Worm (Caenorhabditis elegans) whole organism, late embryonic: ENCODE results near the gene F55A11.6.
A peak's percentile ranks its signal among the peaks of the same experiment; 100 is the strongest.

Experiments used
- C08G9.2 ChIP-seq: sonication (generic microtip); optimal IDR thresholded peaks from 2 replicates; lab custom pipeline; 2016; ENCODE audit warnings: mild to moderate bottlenecking, missing genetic modification characterization, moderate library complexity, missing compliant biosample characterization
- C38D4.7 ChIP-seq: fragments of 200-800 bp; sonication (Bioruptor generic); optimal IDR thresholded peaks from 2 replicates; lab custom pipeline; 2018; ENCODE audit warnings: mild to moderate bottlenecking, missing genetic modification characterization, moderate library complexity, missing compliant biosample characterization
- F13H6.1 ChIP-seq: sonication (generic microtip); optimal IDR thresholded peaks from 2 replicates; lab custom pipeline; 2016; ENCODE audit warnings: missing genetic modification characterization, missing compliant biosample characterization
- ama-1 ChIP-seq: fragments of 150-350 bp; optimal IDR thresholded peaks from 2 replicates; lab custom pipeline; 2014
- ceh-18 ChIP-seq: sonication (generic microtip); optimal IDR thresholded peaks from 2 replicates; lab custom pipeline; 2016; ENCODE audit warnings: missing genetic modification characterization, missing compliant biosample characterization
- ceh-19 ChIP-seq: fragments of 200-800 bp; sonication (Bioruptor generic); optimal IDR thresholded peaks from 2 replicates; lab custom pipeline; 2018; ENCODE audit warnings: mild to moderate bottlenecking, missing genetic modification characterization, missing compliant biosample characterization
- ceh-2 ChIP-seq: sonication (generic microtip); optimal IDR thresholded peaks from 2 replicates; lab custom pipeline; 2016; ENCODE audit warnings: missing genotype, missing genetic modification characterization, missing compliant biosample characterization
- ceh-34 ChIP-seq: sonication (generic microtip); optimal IDR thresholded peaks from 2 replicates; lab custom pipeline; 2016; ENCODE audit warnings: mild to moderate bottlenecking, missing genetic modification characterization, missing compliant biosample characterization
- ceh-6 ChIP-seq: fragments of 200-800 bp; sonication (Bioruptor generic); optimal IDR thresholded peaks from 2 replicates; lab custom pipeline; 2018; ENCODE audit warnings: mild to moderate bottlenecking, missing genetic modification characterization, missing compliant biosample characterization
- ceh-9 ChIP-seq: sonication (generic microtip); optimal IDR thresholded peaks from 2 replicates; lab custom pipeline; 2016; ENCODE audit warnings: mild to moderate bottlenecking, missing genetic modification characterization, inconsistent platforms, missing compliant biosample characterization
- che-1 ChIP-seq: sonication (generic microtip); optimal IDR thresholded peaks from 2 replicates; lab custom pipeline; 2016; ENCODE audit warnings: mild to moderate bottlenecking, missing genetic modification characterization, missing compliant biosample characterization
- dmd-4 ChIP-seq: sonication (generic microtip); optimal IDR thresholded peaks from 2 replicates; lab custom pipeline; 2016; ENCODE audit warnings: borderline replicate concordance, missing genetic modification characterization, missing compliant biosample characterization
- elt-2 ChIP-seq: sonication (generic microtip); optimal IDR thresholded peaks from 2 replicates; lab custom pipeline; 2016; ENCODE audit warnings: missing genetic modification reagents, missing genetic modification characterization, missing compliant biosample characterization
- ets-4 ChIP-seq: sonication (generic microtip); optimal IDR thresholded peaks from 2 replicates; lab custom pipeline; 2016; ENCODE audit warnings: missing genetic modification characterization, missing compliant biosample characterization
- eyg-1 ChIP-seq: sonication (generic microtip); optimal IDR thresholded peaks from 2 replicates; lab custom pipeline; 2016; ENCODE audit warnings: missing genotype, missing genetic modification characterization, missing compliant biosample characterization
- fkh-6 ChIP-seq: sonication (generic microtip); optimal IDR thresholded peaks from 2 replicates; lab custom pipeline; 2016; ENCODE audit warnings: missing genetic modification characterization, missing compliant biosample characterization
- hlh-13 ChIP-seq: fragments of 200-800 bp; sonication (Bioruptor generic); optimal IDR thresholded peaks from 2 replicates; lab custom pipeline; 2018; ENCODE audit warnings: mild to moderate bottlenecking, missing genetic modification characterization, missing compliant biosample characterization
- hlh-15 ChIP-seq: sonication (generic microtip); optimal IDR thresholded peaks from 2 replicates; lab custom pipeline; 2016; ENCODE audit warnings: missing genetic modification characterization, missing compliant biosample characterization
- hlh-6 ChIP-seq: sonication (generic microtip); optimal IDR thresholded peaks from 2 replicates; lab custom pipeline; 2016; ENCODE audit warnings: missing genotype, missing genetic modification characterization, missing compliant biosample characterization
- hlh-8 ChIP-seq: sonication (generic microtip); optimal IDR thresholded peaks from 2 replicates; lab custom pipeline; 2016; ENCODE audit warnings: missing genotype, missing genetic modification characterization, missing compliant biosample characterization
- lim-6 ChIP-seq: sonication (generic microtip); optimal IDR thresholded peaks from 2 replicates; lab custom pipeline; 2016; ENCODE audit warnings: missing genetic modification characterization, missing compliant biosample characterization
- madf-2 ChIP-seq: sonication (generic microtip); optimal IDR thresholded peaks from 2 replicates; lab custom pipeline; 2017; ENCODE audit warnings: missing genetic modification characterization, missing compliant biosample characterization
- mec-3 ChIP-seq: sonication (generic microtip); optimal IDR thresholded peaks from 2 replicates; lab custom pipeline; 2016; ENCODE audit warnings: borderline replicate concordance, missing genetic modification characterization, missing compliant biosample characterization
- nfya-1 ChIP-seq: sonication (generic microtip); optimal IDR thresholded peaks from 2 replicates; lab custom pipeline; 2017; ENCODE audit warnings: missing genetic modification characterization, mild to moderate bottlenecking, missing compliant biosample characterization, antibody characterized with exemption, moderate library complexity
- npax-4 ChIP-seq: sonication (generic microtip); optimal IDR thresholded peaks from 2 replicates; lab custom pipeline; 2016; ENCODE audit warnings: missing genetic modification characterization, missing compliant biosample characterization
- pag-3 ChIP-seq: sonication (generic microtip); optimal IDR thresholded peaks from 2 replicates; lab custom pipeline; 2016; ENCODE audit warnings: missing compliant biosample characterization, missing genetic modification characterization, borderline replicate concordance
- pat-9 ChIP-seq: fragments of 200-800 bp; sonication (Bioruptor generic); optimal IDR thresholded peaks from 2 replicates; lab custom pipeline; 2018; ENCODE audit warnings: mild to moderate bottlenecking, missing genetic modification characterization, moderate library complexity, missing compliant biosample characterization
- pha-2 ChIP-seq: sonication (generic microtip); optimal IDR thresholded peaks from 2 replicates; lab custom pipeline; 2017; ENCODE audit warnings: mild to moderate bottlenecking, missing genetic modification characterization, missing compliant biosample characterization
- pha-4 ChIP-seq: fragments of 150-350 bp; optimal IDR thresholded peaks from 2 replicates; lab custom pipeline; 2018; ENCODE audit warnings: missing biosample characterization, missing genetic modification reagents, missing genetic modification characterization
- pqm-1 ChIP-seq: sonication (generic microtip); optimal IDR thresholded peaks from 2 replicates; lab custom pipeline; 2016; ENCODE audit warnings: missing genetic modification characterization, missing compliant biosample characterization
- ref-2 ChIP-seq: sonication (generic microtip); optimal IDR thresholded peaks from 2 replicates; lab custom pipeline; 2016; ENCODE audit warnings: missing genetic modification characterization, missing compliant biosample characterization
- rnt-1 ChIP-seq: sonication (generic microtip); optimal IDR thresholded peaks from 2 replicates; lab custom pipeline; 2016; ENCODE audit warnings: missing genetic modification characterization, missing compliant biosample characterization
- sdc-2 ChIP-seq: sonication (generic microtip); optimal IDR thresholded peaks from 2 replicates; lab custom pipeline; 2016; ENCODE audit warnings: missing genotype, missing genetic modification characterization, missing compliant biosample characterization
- sox-2 ChIP-seq: fragments of 200-800 bp; sonication (Bioruptor generic); IDR thresholded peaks from 2 replicates; pipeline ENCODE4 v1.3.6; 2022; ENCODE audit warnings: missing genetic modification reagents, missing genetic modification characterization, missing compliant biosample characterization
- tbx-2 ChIP-seq: sonication (generic microtip); optimal IDR thresholded peaks from 2 replicates; lab custom pipeline; 2016; ENCODE audit warnings: missing genetic modification characterization, missing compliant biosample characterization
- tbx-7 ChIP-seq: sonication (generic microtip); optimal IDR thresholded peaks from 2 replicates; lab custom pipeline; 2016; ENCODE audit warnings: missing genotype, missing genetic modification characterization, missing compliant biosample characterization
- ttx-3 ChIP-seq: sonication (generic microtip); optimal IDR thresholded peaks from 2 replicates; lab custom pipeline; 2016; ENCODE audit warnings: missing genetic modification reagents, missing genetic modification characterization, missing compliant biosample characterization
- unc-42 ChIP-seq: sonication (generic microtip); optimal IDR thresholded peaks from 2 replicates; lab custom pipeline; 2016; ENCODE audit warnings: missing genotype, missing genetic modification characterization, missing compliant biosample characterization
- unc-86 ChIP-seq: sonication (generic microtip); optimal IDR thresholded peaks from 2 replicates; lab custom pipeline; 2016; ENCODE audit warnings: missing genetic modification characterization, missing compliant biosample characterization

F55A11.6 gene

ce11 chrV:11798320-11798719, 21.7 kb downstream of the F55A11.6 start:
- TF ChIP-seq lim-6: no peak
- no peak for TF ChIP-seq ama-1 (lab: Kevin White, UChicago)
- no peak for TF ChIP-seq ceh-2 (tag; lab: Kevin White, UChicago)
- no peak for TF ChIP-seq ets-4
- no peak for TF ChIP-seq C08G9.2 (tag; lab: Kevin White, UChicago)
- no peak for TF ChIP-seq pat-9 (tag; lab: Kevin White, UChicago)
- TF ChIP-seq elt-2 (tag; lab: Kevin White, UChicago): no peak
- no peak for TF ChIP-seq npax-4 (tag; lab: Kevin White, UChicago)
- TF ChIP-seq che-1: no peak
- no peak for TF ChIP-seq pha-4
- no peak for TF ChIP-seq tbx-7 (tag; lab: Kevin White, UChicago)
- no peak for TF ChIP-seq fkh-6 (tag; lab: Kevin White, UChicago)

- no peak for TF ChIP-seq pqm-1 (tag; lab: Kevin White, UChicago)
- no peak for TF ChIP-seq ceh-6 (GFP tag; lab: Kevin White, UChicago)
- TF ChIP-seq ttx-3 (tag; lab: Kevin White, UChicago): no peak
- no peak for TF ChIP-seq unc-42 (tag; lab: Kevin White, UChicago)
- peak; percentile 27 for TF ChIP-seq F13H6.1 (tag; lab: Kevin White, UChicago)
- TF ChIP-seq ceh-18 (tag; lab: Kevin White, UChicago): peak; percentile 20
- no peak for TF ChIP-seq sdc-2 (tag; lab: Kevin White, UChicago)
- no peak for TF ChIP-seq ceh-19 (GFP tag; lab: Kevin White, UChicago)
- TF ChIP-seq ref-2 (tag; lab: Kevin White, UChicago): peak; percentile 3
- TF ChIP-seq tbx-2 (tag; lab: Kevin White, UChicago): no peak
- no peak for TF ChIP-seq mec-3 (tag; lab: Kevin White, UChicago)
- TF ChIP-seq, all 69 proteins: peak for 3
Measured at ce11 chrV:11799252-11799822, 22.7 kb downstream of the F55A11.6 start.

ce11 chrV:11800486-11800885, 23.8 kb downstream of the F55A11.6 start:
- TF ChIP-seq madf-2 (tag; lab: Kevin White, UChicago) (no peak), ceh-34 (tag; lab: Kevin White, UChicago) (no peak), hlh-6 (no peak), che-1 (no peak), tbx-7 (tag; lab: Kevin White, UChicago) (no peak), ceh-6 (GFP tag; lab: Kevin White, UChicago) (no peak), hlh-8 (no peak), hlh-15 (tag; lab: Kevin White, UChicago) (no peak), hlh-13 (no peak), ceh-2 (tag; lab: Kevin White, UChicago) (no peak), mec-3 (tag; lab: Kevin White, UChicago) (no peak), eyg-1 (tag; lab: Kevin White, UChicago) (no peak), ref-2 (tag; lab: Kevin White, UChicago) (no peak), pag-3 (tag; lab: Kevin White, UChicago) (no peak), pqm-1 (tag; lab: Kevin White, UChicago) (no peak), lim-6 (no peak), tbx-2 (tag; lab: Kevin White, UChicago) (no peak)
- TF ChIP-seq, all 69 proteins: peak for 0

ce11 chrV:11801076-11801849, 24.6 kb downstream of the F55A11.6 start:
- TF ChIP-seq elt-2 (tag; lab: Kevin White, UChicago): peak; percentile 40
- no peak for TF ChIP-seq sox-2

DNA sequence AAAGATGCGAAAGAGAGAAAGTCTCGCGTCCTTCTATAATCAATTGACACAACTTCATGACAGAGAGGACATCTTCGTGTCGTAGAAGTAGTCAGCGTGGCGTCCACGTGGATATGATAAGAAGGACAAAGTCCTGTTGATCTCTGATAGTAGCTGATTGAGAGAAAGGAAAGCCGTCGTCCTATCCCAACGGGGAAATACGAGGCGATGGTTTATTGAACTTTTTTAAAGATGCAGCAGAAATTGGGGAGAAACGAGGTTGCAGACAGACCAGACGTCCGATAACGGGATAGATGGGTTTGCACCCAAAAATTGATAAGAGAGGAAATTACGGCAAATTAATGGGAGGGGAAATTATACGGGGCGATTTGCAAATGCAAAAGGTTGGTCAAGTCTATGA, 25.9 kb downstream of the F55A11.6 start:
- TF ChIP-seq C38D4.7 (GFP tag; lab: Kevin White, UChicago): no peak
- TF ChIP-seq rnt-1 (tag; lab: Kevin White, UChicago): no peak
- no peak for TF ChIP-seq mec-3 (tag; lab: Kevin White, UChicago)
- TF ChIP-seq ceh-18 (tag; lab: Kevin White, UChicago): no peak
- no peak for TF ChIP-seq pha-4
- TF ChIP-seq ceh-2 (tag; lab: Kevin White, UChicago): no peak
- TF ChIP-seq nfya-1 (tag; lab: Kevin White, UChicago): no peak
- no peak for TF ChIP-seq dmd-4 (tag; lab: Kevin White, UChicago)
- TF ChIP-seq eyg-1 (tag; lab: Kevin White, UChicago): no peak
- TF ChIP-seq ceh-9 (tag; lab: Kevin White, UChicago): no peak
- no peak for TF ChIP-seq ama-1 (lab: Kevin White, UChicago)
- TF ChIP-seq unc-86 (tag; lab: Kevin White, UChicago): no peak
- no peak for TF ChIP-seq pha-2 (tag; lab: Kevin White, UChicago)
